Fruit fly (Drosophila melanogaster) whole organism, embryonic: Measurements from ENCODE around the gene CG11396.
A peak's percentile ranks its signal among the peaks of the same experiment; 100 is the strongest.

ENCODE experiments used
- BtbVII ChIP-seq: fragments of 200-800 bp; sonication (Bioruptor generic); optimal IDR thresholded peaks from 3 replicates; lab custom pipeline; 2017; ENCODE audit warnings: missing biosample characterization, mild to moderate bottlenecking, missing genetic modification characterization
- CG10565 ChIP-seq: fragments of 200-800 bp; sonication (Bioruptor generic); optimal IDR thresholded peaks from 3 replicates; lab custom pipeline; 2016; ENCODE audit warnings: missing biosample characterization, mild to moderate bottlenecking, missing genetic modification characterization
- CG10959 ChIP-seq: fragments of 200-800 bp; sonication (Bioruptor generic); IDR thresholded peaks from 2 replicates; pipeline ENCODE4 v1.3.6; 2022; ENCODE audit warnings: missing biosample characterization, missing genetic modification characterization
- CG13123 ChIP-seq: fragments of 200-800 bp; sonication (Bioruptor generic); optimal IDR thresholded peaks from 2 replicates; lab custom pipeline; 2016; ENCODE audit warnings: missing biosample characterization, missing genetic modification characterization
- CG14965 ChIP-seq: fragments of 200-800 bp; sonication (Bioruptor generic); optimal IDR thresholded peaks from 2 replicates; lab custom pipeline; 2016; ENCODE audit warnings: missing biosample characterization, missing genetic modification characterization, borderline replicate concordance
- CG1529 ChIP-seq: fragments of 200-800 bp; sonication (Bioruptor generic); optimal IDR thresholded peaks from 3 replicates; lab custom pipeline; 2018; ENCODE audit warnings: missing biosample characterization, missing genetic modification characterization
- CG1602 ChIP-seq: fragments of 200-800 bp; sonication (Bioruptor generic); optimal IDR thresholded peaks from 3 replicates; lab custom pipeline; 2016; ENCODE audit warnings: missing biosample characterization, missing genetic modification characterization
- CG16813 ChIP-seq: fragments of 200-800 bp; sonication (Bioruptor generic); IDR thresholded peaks from 3 replicates; pipeline ENCODE4 v1.3.6; 2022; ENCODE audit warnings: missing biosample characterization, missing genetic modification characterization; ENCODE audit not compliant: partially characterized antibody
- CG17361 ChIP-seq: fragments of 200-800 bp; sonication (Bioruptor generic); IDR thresholded peaks from 3 replicates; pipeline ENCODE4 v1.3.6; 2022; ENCODE audit warnings: missing biosample characterization, missing genetic modification characterization
- CG2129 ChIP-seq: fragments of 200-800 bp; sonication (Bioruptor generic); IDR thresholded peaks from 2 replicates; pipeline ENCODE4 v1.3.6; 2022; ENCODE audit warnings: missing biosample characterization, missing genetic modification characterization; ENCODE audit not compliant: partially characterized antibody
- CG2712 ChIP-seq: fragments of 200-800 bp; optimal IDR thresholded peaks from 3 replicates; lab custom pipeline; 2019; ENCODE audit warnings: missing biosample characterization, mild to moderate bottlenecking, missing genetic modification characterization, moderate library complexity
- CG34422 ChIP-seq: fragments of 200-800 bp; sonication (Bioruptor generic); IDR thresholded peaks from 3 replicates; pipeline ENCODE4 v1.3.6; 2022; ENCODE audit warnings: missing biosample characterization, missing genetic modification characterization
- CG5180 ChIP-seq: fragments of 200-800 bp; sonication (Bioruptor generic); optimal IDR thresholded peaks from 3 replicates; lab custom pipeline; 2017; ENCODE audit warnings: missing biosample characterization, missing genetic modification characterization, mild to moderate bottlenecking, moderate library complexity, missing genetic modification reagents
- CG5953 ChIP-seq: fragments of 200-800 bp; sonication (Bioruptor generic); IDR thresholded peaks from 2 replicates; pipeline ENCODE4 v1.3.6; 2022; ENCODE audit warnings: missing biosample characterization, missing genetic modification characterization
- CG6791 ChIP-seq: fragments of 200-800 bp; sonication (Bioruptor generic); IDR thresholded peaks from 3 replicates; pipeline ENCODE4 v1.3.6; 2022; ENCODE audit warnings: missing biosample characterization, missing genetic modification characterization; ENCODE audit not compliant: partially characterized antibody
- Dek ChIP-seq: fragments of 200-800 bp; sonication (Bioruptor generic); optimal IDR thresholded peaks from 3 replicates; lab custom pipeline; 2019; ENCODE audit warnings: missing biosample characterization, mild to moderate bottlenecking, missing genetic modification characterization, moderate library complexity
- Drgx ChIP-seq: fragments of 200-800 bp; sonication (Bioruptor generic); IDR thresholded peaks from 2 replicates; pipeline ENCODE4 v1.3.6; 2022; ENCODE audit warnings: missing biosample characterization, missing genetic modification characterization
- Eip74EF ChIP-seq, 2 experiments: fragments of 200-800 bp in 1 of 2; fragments of >200 bp in 1 of 2; sonication (Bioruptor generic) in 1 of 2; optimal IDR thresholded peaks; 2 replicates each; lab custom pipeline; 2017 to 2019; ENCODE audit warnings: missing biosample characterization in 2 of 2, missing genetic modification characterization in 2 of 2, mild to moderate bottlenecking in 1 of 2, moderate library complexity in 1 of 2
- Hand ChIP-seq: fragments of 200-800 bp; sonication (Bioruptor generic); optimal IDR thresholded peaks from 2 replicates; lab custom pipeline; 2017; ENCODE audit warnings: mild to moderate bottlenecking, missing biosample characterization, missing genetic modification reagents, missing genetic modification characterization
- Hr3 ChIP-seq: fragments of 200-800 bp; sonication (Bioruptor generic); optimal IDR thresholded peaks from 3 replicates; lab custom pipeline; 2016; ENCODE audit warnings: missing biosample characterization, missing genetic modification characterization
- Hr39 ChIP-seq: fragments of >200 bp; optimal IDR thresholded peaks from 2 replicates; lab custom pipeline; 2017
- NC2β ChIP-seq: fragments of 200-800 bp; sonication (Bioruptor generic); optimal IDR thresholded peaks from 2 replicates; lab custom pipeline; 2016; ENCODE audit warnings: missing biosample characterization, missing genetic modification characterization
- NK7.1 ChIP-seq: fragments of 200-800 bp; sonication (Bioruptor generic); optimal IDR thresholded peaks from 3 replicates; lab custom pipeline; 2016; ENCODE audit warnings: missing biosample characterization, missing genetic modification characterization
- Poxn ChIP-seq: fragments of 200-800 bp; sonication (Bioruptor generic); IDR thresholded peaks from 2 replicates; pipeline ENCODE4 v1.3.6; 2022; ENCODE audit warnings: missing biosample characterization, missing genetic modification characterization
- Ptx1 ChIP-seq: fragments of 200-800 bp; sonication (Bioruptor generic); IDR thresholded peaks from 2 replicates; pipeline ENCODE4 v1.3.6; 2022; ENCODE audit warnings: missing biosample characterization, missing genetic modification characterization
- Sox100B ChIP-seq: fragments of 200-800 bp; sonication (Bioruptor generic); optimal IDR thresholded peaks from 3 replicates; lab custom pipeline; 2018; ENCODE audit warnings: missing biosample characterization, mild to moderate bottlenecking, missing genetic modification characterization
- abd-A ChIP-seq: fragments of 200-800 bp; sonication (Bioruptor generic); optimal IDR thresholded peaks from 3 replicates; lab custom pipeline; 2019; ENCODE audit warnings: missing biosample characterization, mild to moderate bottlenecking, missing genetic modification characterization, moderate library complexity
- bcd ChIP-seq: fragments of 200-800 bp; sonication (Bioruptor generic); optimal IDR thresholded peaks from 2 replicates; lab custom pipeline; 2017; ENCODE audit warnings: missing biosample characterization, mild to moderate bottlenecking, missing genetic modification characterization
- bsh ChIP-seq, 2 experiments: fragments of 200-800 bp; sonication (Bioruptor generic); optimal IDR thresholded peaks; 2 replicates each; lab custom pipeline; 2017 to 2018; ENCODE audit warnings: mild to moderate bottlenecking in 2 of 2, missing biosample characterization in 2 of 2, missing genetic modification characterization in 2 of 2, moderate library complexity in 1 of 2
- crp ChIP-seq, 2 experiments: fragments of 200-800 bp; sonication (Bioruptor generic); optimal IDR thresholded peaks; 2 replicates in 1 of 2; 3 replicates in 1 of 2; lab custom pipeline; 2017; ENCODE audit warnings: missing biosample characterization in 2 of 2, missing genetic modification characterization in 2 of 2, mild to moderate bottlenecking in 1 of 2, moderate library complexity in 1 of 2
- dati ChIP-seq: fragments of 200-800 bp; sonication (Bioruptor generic); IDR thresholded peaks from 2 replicates; pipeline ENCODE4 v1.3.6; 2022; ENCODE audit warnings: missing biosample characterization, missing genetic modification characterization
- dmrt11E ChIP-seq: fragments of 200-800 bp; sonication (Bioruptor generic); optimal IDR thresholded peaks from 3 replicates; lab custom pipeline; 2018; ENCODE audit warnings: missing biosample characterization, mild to moderate bottlenecking, missing genetic modification characterization, moderate library complexity
- dmrt99B ChIP-seq: fragments of 200-800 bp; sonication (Bioruptor generic); optimal IDR thresholded peaks from 2 replicates; lab custom pipeline; 2018; ENCODE audit warnings: missing biosample characterization, mild to moderate bottlenecking, missing genetic modification characterization, moderate library complexity
- dysf ChIP-seq: fragments of 200-800 bp; sonication (Bioruptor generic); IDR thresholded peaks from 3 replicates; pipeline ENCODE4 v1.3.6; 2022; ENCODE audit warnings: missing biosample characterization, missing genetic modification characterization
- ham ChIP-seq: fragments of 200-800 bp; sonication (Bioruptor generic); IDR thresholded peaks from 2 replicates; pipeline ENCODE4 v1.3.6; 2022; ENCODE audit warnings: missing biosample characterization, missing genetic modification characterization
- hth ChIP-seq: fragments of >200 bp; optimal IDR thresholded peaks from 2 replicates; lab custom pipeline; 2017; ENCODE audit warnings: inconsistent platforms
- insv ChIP-seq, 2 experiments: fragments of 200-800 bp; sonication (Bioruptor generic); optimal IDR thresholded peaks; 3 replicates each; lab custom pipeline; 2016 to 2018; ENCODE audit warnings: missing biosample characterization in 2 of 2, missing genetic modification characterization in 2 of 2
- lab ChIP-seq: fragments of 200-800 bp; sonication (Bioruptor generic); optimal IDR thresholded peaks from 3 replicates; lab custom pipeline; 2017; ENCODE audit warnings: missing biosample characterization, missing genetic modification characterization, mild to moderate bottlenecking, moderate library complexity, missing genetic modification reagents
- lov ChIP-seq, 2 experiments: fragments of 200-800 bp in 1 of 2; fragments of >200 bp in 1 of 2; sonication (Bioruptor generic) in 1 of 2; IDR thresholded peaks in 1 of 2; optimal IDR thresholded peaks in 1 of 2; 2 replicates in 1 of 2; 3 replicates in 1 of 2; pipeline versions ENCODE4 v1.3.6 to Lab custom; 2017 to 2022; ENCODE audit warnings: missing biosample characterization in 1 of 2, missing genetic modification characterization in 1 of 2
- nerfin-2 ChIP-seq: fragments of 200-800 bp; sonication (Bioruptor generic); IDR thresholded peaks from 2 replicates; pipeline ENCODE4 v1.3.6; 2022; ENCODE audit warnings: missing biosample characterization, missing genetic modification characterization; ENCODE audit not compliant: partially characterized antibody
- nmo ChIP-seq: fragments of 200-800 bp; sonication (Bioruptor generic); optimal IDR thresholded peaks from 2 replicates; lab custom pipeline; 2018; ENCODE audit warnings: missing biosample characterization, mild to moderate bottlenecking, missing genetic modification characterization, moderate library complexity
- pita ChIP-seq: fragments of 200-800 bp; sonication (Bioruptor generic); optimal IDR thresholded peaks from 2 replicates; lab custom pipeline; 2017; ENCODE audit warnings: missing biosample characterization, mild to moderate bottlenecking, missing genetic modification characterization
- sens-2 ChIP-seq: fragments of 200-800 bp; sonication (Bioruptor generic); IDR thresholded peaks from 2 replicates; pipeline ENCODE4 v1.3.6; 2022; ENCODE audit warnings: missing biosample characterization, missing genetic modification characterization
- sima ChIP-seq: fragments of 200-800 bp; sonication (Bioruptor generic); optimal IDR thresholded peaks from 2 replicates; lab custom pipeline; 2016; ENCODE audit warnings: missing biosample characterization, missing genetic modification characterization
- slou ChIP-seq: fragments of 200-800 bp; sonication (Bioruptor generic); optimal IDR thresholded peaks from 3 replicates; lab custom pipeline; 2016; ENCODE audit warnings: missing biosample characterization, missing genetic modification characterization
- so ChIP-seq: fragments of 200-800 bp; sonication (Bioruptor generic); IDR thresholded peaks from 3 replicates; pipeline ENCODE4 v1.3.6; 2022; ENCODE audit warnings: missing biosample characterization, missing genetic modification characterization
- sr ChIP-seq: fragments of 200-800 bp; sonication (Bioruptor generic); IDR thresholded peaks from 3 replicates; pipeline ENCODE4 v1.3.6; 2022; ENCODE audit warnings: missing biosample characterization, missing genetic modification characterization
- ttk ChIP-seq: fragments of 200-800 bp; sonication (Bioruptor generic); IDR thresholded peaks from 2 replicates; pipeline ENCODE4 v2.1.2; 2022; ENCODE audit warnings: missing biosample characterization, missing genetic modification characterization
- wek ChIP-seq: fragments of 200-800 bp; sonication (Bioruptor generic); optimal IDR thresholded peaks from 3 replicates; lab custom pipeline; 2018; ENCODE audit warnings: missing biosample characterization, mild to moderate bottlenecking, missing genetic modification characterization, moderate library complexity
- zfh1 ChIP-seq: fragments of 200-800 bp; sonication (Bioruptor generic); IDR thresholded peaks from 3 replicates; pipeline ENCODE4 v1.3.6; 2022; ENCODE audit warnings: missing biosample characterization, missing genetic modification characterization

The CG11396 gene

dm6 chr3L:20747299-20747925, 40.5 kb downstream of the CG11396 start (continued):
- TF ChIP-seq CG6791 (GFP tag; lab: Robert Waterston, UW) (no peak), so (no peak), lab (GFP tag; lab: Kevin White, UChicago) (peak; percentile 54), Dek (tag; lab: Kevin White, UChicago) (no peak), Eip74EF (GFP tag; optimal IDR thresholded peaks at IDR 0.05; lab: Kevin White, UChicago) (peak in 1 of 2 experiments; percentile 8), NK7.1 (GFP tag; lab: Kevin White, UChicago) (no peak), CG5180 (no peak), sr (GFP tag; lab: Robert Waterston, UW) (no peak), CG1602 (no peak), bsh (GFP tag; optimal IDR thresholded peaks at IDR 0.05; lab: Kevin White, UChicago) (no peak), Ptx1 (no peak), CG10959 (GFP tag; lab: Robert Waterston, UW) (no peak), sens-2 (GFP tag; lab: Robert Waterston, UW) (no peak), hth (lab: Kevin White, UChicago) (no peak), sima (GFP tag; lab: Kevin White, UChicago) (no peak), bcd (GFP tag; lab: Kevin White, UChicago) (peak; percentile 19), nmo (GFP tag; lab: Kevin White, UChicago) (peak; percentile 7), dmrt11E (tag; lab: Kevin White, UChicago) (no peak), ham (GFP tag; lab: Robert Waterston, UW) (no peak), CG2129 (GFP tag; lab: Robert Waterston, UW) (no peak), ttk (no peak), Hr3 (GFP tag; lab: Kevin White, UChicago) (no peak), CG1529 (GFP tag; lab: Kevin White, UChicago) (no peak), CG5953 (GFP tag; lab: Robert Waterston, UW) (no peak), CG14965 (GFP tag; lab: Kevin White, UChicago) (no peak), Sox100B (GFP tag; lab: Kevin White, UChicago) (peak; percentile 12), lov (optimal IDR thresholded peaks at IDR 0.05; lab: Kevin White, UChicago) (no peak), lov (GFP tag; IDR thresholded peaks at IDR 0.05; lab: Robert Waterston, UW) (no peak), Hand (GFP tag; lab: Kevin White, UChicago) (no peak), CG16813 (GFP tag; lab: Robert Waterston, UW) (no peak), dysf (0 out of 3 replicates have a peak, but pooled peaks have one; percentile 35), Poxn (GFP tag; lab: Robert Waterston, UW) (no peak), NC2β (GFP tag; lab: Kevin White, UChicago) (no peak), CG17361 (GFP tag; lab: Robert Waterston, UW) (0 out of 3 replicates have a peak, but pooled peaks have one; percentile 28), abd-A (tag; lab: Kevin White, UChicago) (peak; percentile 53), nerfin-2 (GFP tag; lab: Robert Waterston, UW) (no peak), CG13123 (GFP tag; lab: Kevin White, UChicago) (no peak), Drgx (no peak), pita (GFP tag; lab: Kevin White, UChicago) (no peak), BtbVII (GFP tag; lab: Kevin White, UChicago) (no peak), crp (GFP tag; optimal IDR thresholded peaks at IDR 0.05; lab: Kevin White, UChicago) (no peak), zfh1 (no peak), dati (GFP tag; lab: Robert Waterston, UW) (no peak), CG34422 (GFP tag; lab: Robert Waterston, UW) (no peak), dmrt99B (tag; lab: Kevin White, UChicago) (peak; percentile 57), Hr39 (no peak), slou (GFP tag; lab: Kevin White, UChicago) (no peak), wek (GFP tag; lab: Kevin White, UChicago) (no peak), CG2712 (tag; lab: Kevin White, UChicago) (peak; percentile 12), insv (GFP tag; optimal IDR thresholded peaks at IDR 0.05; lab: Kevin White, UChicago) (no peak), CG10565 (GFP tag; lab: Kevin White, UChicago) (no peak)
